Fruit fly (Drosophila melanogaster) Kc167 (cell line): ENCODE data around the gene CG31624.

Source experiments
- Myc ChIP-seq: fragments of >200 bp; optimal IDR thresholded peaks from 2 replicates; lab custom pipeline; 2017; ENCODE audit warnings: missing external identifiers
- Sin3A ChIP-seq: fragments of >200 bp; optimal IDR thresholded peaks from 2 replicates; lab custom pipeline; 2018; ENCODE audit warnings: missing external identifiers
- h ChIP-seq: fragments of >200 bp; optimal IDR thresholded peaks from 3 replicates; lab custom pipeline; 2018; ENCODE audit warnings: missing external identifiers
- insv ChIP-seq: fragments of >200 bp; optimal IDR thresholded peaks from 3 replicates; lab custom pipeline; 2018; ENCODE audit warnings: missing external identifiers
- psq ChIP-seq: fragments of >200 bp; optimal IDR thresholded peaks from 2 replicates; lab custom pipeline; 2017; ENCODE audit warnings: missing external identifiers
- ttk ChIP-seq: sonication (Bioruptor generic); optimal IDR thresholded peaks from 2 replicates; lab custom pipeline; 2017; ENCODE audit warnings: missing external identifiers

The CG31624 gene

DNA sequence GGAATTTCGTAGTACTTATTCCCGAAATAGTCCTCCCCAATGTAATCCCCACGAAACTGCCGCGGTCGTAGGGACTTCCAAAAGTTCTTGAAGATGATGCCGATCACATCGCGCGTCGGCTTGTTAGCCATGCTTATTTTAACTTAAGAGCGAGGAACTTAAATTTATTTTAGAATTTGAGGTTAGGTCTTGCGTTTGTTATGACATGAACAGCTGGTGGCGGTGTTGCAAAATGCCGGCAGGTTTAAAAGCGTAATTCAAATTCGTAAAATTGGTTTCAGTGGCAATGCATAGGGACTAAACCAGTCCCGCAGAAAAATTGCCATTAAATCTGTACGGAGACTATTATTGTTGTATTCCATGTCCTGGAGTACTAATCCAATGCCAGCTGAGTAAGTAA lies 33.8 kb downstream of the CG31624 start:
- no peak for TF ChIP-seq Myc
- TF ChIP-seq psq (lab: Kevin White, UChicago): no peak
- TF ChIP-seq Sin3A (lab: Kevin White, UChicago): no peak
- TF ChIP-seq ttk (lab: Kevin White, UChicago): no peak
- no peak for TF ChIP-seq insv
- no peak for TF ChIP-seq h (lab: Kevin White, UChicago)

DNA sequence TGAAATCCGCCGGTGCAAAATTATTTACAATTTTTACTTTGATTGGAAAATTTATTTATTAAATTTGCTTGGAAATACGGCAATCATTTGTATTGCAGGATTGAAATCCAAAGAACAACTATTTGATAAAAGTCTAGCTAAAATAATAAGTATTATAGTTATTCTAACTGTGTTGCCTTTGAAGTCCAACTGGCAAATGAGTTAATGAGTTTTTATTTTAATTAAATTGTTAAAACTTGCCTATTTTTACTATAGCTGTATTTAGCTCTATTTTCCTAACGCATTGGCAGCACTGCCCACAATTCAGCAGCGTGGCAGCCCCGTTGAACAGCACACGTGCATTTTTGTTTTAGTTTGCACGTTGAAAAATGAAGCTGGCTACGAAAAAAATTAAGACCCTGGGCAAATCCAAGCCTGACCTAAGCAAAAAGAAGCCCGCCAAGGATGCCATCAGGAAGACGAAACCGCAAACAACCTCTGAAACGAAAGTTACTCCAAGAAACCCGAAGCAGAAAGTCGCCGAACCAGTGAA lies 36.8 kb downstream of the CG31624 start, which contains the start of gene Noc2:
Noc2 (plus strand) TSS at position 331 of the 532 bp plus-strand sequence.
- TF ChIP-seq h (lab: Kevin White, UChicago) (no peak), insv (no peak), Sin3A (lab: Kevin White, UChicago) (no peak), psq (lab: Kevin White, UChicago) (no peak), Myc (no peak), ttk (lab: Kevin White, UChicago) (no peak)

DNA sequence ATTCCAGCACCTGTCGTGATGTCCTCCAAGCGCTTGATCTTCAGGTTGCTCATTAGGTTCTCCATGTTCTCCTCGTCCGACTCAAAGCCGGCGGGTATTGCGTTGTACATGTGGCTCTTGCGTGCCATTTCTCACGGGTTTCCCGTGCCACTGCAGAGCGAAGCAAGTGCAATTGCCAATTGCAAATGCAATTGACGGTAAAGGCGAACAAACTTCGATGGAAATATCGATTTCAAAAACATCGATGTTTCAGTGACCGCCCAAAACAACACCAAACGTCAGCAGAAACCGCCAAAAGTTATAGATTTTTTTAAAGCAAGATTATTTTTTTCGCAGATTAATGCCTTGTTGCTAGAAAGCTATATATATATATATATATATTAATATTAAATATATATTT lies 37.3 kb downstream of the CG31624 start, which contains the start of gene Nbr:
Nbr (minus strand) TSS at position 209 of the 400 bp plus-strand sequence.
- TF ChIP-seq Sin3A (lab: Kevin White, UChicago) (no peak), Myc (no peak), insv (no peak)

DNA sequence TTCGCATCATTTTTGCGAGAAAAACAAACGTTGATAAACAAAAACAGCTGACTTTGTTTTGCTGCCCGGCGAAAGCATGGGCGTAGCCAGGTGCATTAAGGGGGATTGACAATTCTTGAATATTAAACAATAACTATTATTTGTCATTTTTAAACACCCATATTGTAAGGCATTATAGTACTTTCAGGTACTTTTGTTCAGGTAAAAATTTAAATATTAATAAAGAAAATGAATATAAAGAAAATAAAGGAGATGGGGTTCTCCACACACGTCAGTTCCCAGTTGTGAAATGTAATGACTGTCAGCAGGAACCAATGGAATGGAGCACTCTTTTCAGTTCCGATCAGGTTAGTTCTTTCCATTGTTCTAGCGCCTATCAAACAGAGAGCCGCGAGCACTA lies 41.6 kb downstream of the CG31624 start, which contains the start of the genes Coq3 and Pld3:
Coq3 (minus strand) TSS at position 58 of the 400 bp plus-strand sequence.
Pld3 (plus strand) TSS at position 294 of the 400 bp plus-strand sequence.
- TF ChIP-seq ttk (lab: Kevin White, UChicago): no peak
- no peak for TF ChIP-seq Myc
- TF ChIP-seq psq (lab: Kevin White, UChicago): no peak
- no peak for TF ChIP-seq h (lab: Kevin White, UChicago)
- TF ChIP-seq Sin3A (lab: Kevin White, UChicago): no peak

DNA sequence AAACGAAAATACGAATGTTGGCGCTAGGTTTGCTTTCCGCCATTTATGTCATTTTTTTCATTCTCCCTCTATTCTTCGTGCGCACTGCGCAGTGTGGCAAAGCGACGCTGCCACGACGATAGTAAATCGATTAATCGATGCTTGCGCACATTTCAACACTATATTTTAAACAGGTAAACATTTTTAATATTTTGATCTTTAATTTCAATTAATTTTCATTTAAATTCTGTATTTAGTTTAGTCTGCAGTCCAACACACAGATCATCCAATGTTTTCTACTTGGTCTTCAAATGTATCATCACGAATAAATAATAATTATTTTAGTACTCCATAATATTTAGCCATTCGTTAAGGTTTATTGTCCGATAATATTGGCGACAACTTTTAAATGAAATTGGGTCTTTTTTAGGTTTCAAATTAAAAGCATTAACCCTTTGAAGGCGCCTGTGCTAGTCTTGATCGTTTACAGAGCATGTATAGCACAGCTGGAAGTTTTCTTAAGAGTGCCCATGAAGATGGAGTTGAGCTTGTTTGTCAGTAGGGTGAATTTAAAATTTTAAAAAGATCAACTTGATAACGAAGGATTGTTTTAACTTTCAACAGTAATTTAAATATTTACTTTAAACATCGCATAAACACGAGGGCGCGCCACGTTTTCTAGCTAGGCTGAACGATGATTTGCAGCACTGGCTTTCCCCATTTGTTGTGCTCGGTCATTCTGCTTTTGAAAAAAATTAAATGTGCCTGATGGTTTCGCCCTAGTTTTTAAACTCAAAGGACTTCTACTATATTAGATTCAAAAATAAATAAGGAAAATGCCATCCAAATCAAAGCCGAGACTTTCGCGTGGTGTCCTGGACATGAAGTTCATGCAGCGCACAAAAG lies 43.8 kb downstream of the CG31624 start, which contains the start of the genes Mpp6 and E2f2:
Mpp6 (plus strand) TSS at position 133 of the 885 bp plus-strand sequence.
E2f2 (minus strand) TSS at position 594 of the 885 bp plus-strand sequence.
- TF ChIP-seq psq (lab: Kevin White, UChicago): peak; percentile 91
- no peak for TF ChIP-seq Myc

DNA sequence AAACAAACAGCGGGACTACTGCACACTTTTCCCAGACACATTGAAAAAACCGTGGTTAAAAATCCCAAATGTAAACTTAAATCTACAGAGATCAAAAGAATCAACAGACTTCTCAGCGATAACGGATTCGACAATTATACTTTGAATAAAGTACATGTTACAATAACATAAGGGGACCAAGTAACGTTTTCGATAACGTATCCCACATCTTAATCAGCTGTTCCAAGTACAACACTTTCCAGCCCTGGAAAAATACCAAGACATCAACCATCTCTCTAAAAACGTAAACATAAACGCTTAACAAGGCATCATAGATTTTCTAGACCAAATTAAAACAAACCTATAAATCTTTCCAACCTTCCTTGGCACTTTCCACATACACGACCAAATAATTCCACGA lies 46.3 kb downstream of the CG31624 start:
- TF ChIP-seq Sin3A (lab: Kevin White, UChicago) (no peak), insv (no peak), ttk (lab: Kevin White, UChicago) (no peak), Myc (no peak), h (lab: Kevin White, UChicago) (no peak), psq (lab: Kevin White, UChicago) (no peak)

DNA sequence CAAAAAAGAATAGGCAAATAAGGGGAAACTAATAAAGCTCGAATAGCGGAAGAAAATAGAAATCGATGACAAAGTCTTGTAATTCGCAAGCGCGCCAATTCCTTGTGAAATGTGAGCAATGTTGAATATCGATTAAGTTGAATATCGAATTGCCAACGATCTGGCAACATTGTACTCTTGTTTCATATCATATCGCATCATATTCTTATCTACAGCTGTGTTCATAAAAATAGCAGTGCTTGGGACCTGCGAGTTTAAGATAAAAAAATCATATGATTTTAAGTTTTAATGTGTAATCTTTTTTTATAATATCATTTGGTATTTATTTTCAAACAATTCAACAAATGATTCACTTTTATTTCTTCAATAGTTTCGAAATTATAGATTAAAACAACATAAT lies 51.1 kb downstream of the CG31624 start:
- no peak for TF ChIP-seq Sin3A (lab: Kevin White, UChicago)
- no peak for TF ChIP-seq psq (lab: Kevin White, UChicago)
- no peak for TF ChIP-seq insv
- no peak for TF ChIP-seq h (lab: Kevin White, UChicago)
- no peak for TF ChIP-seq ttk (lab: Kevin White, UChicago)
- TF ChIP-seq Myc: no peak
